Worm (Caenorhabditis elegans): Measurements from ENCODE around the gene qui-1.

ce11 chrIV:13601428-13601827 lies 39.8 kb downstream of the qui-1 start:
- no peak for TF ChIP-seq ceh-36 (tag; optimal IDR thresholded peaks at IDR 0.05)
- no peak for TF ChIP-seq ama-1 (optimal IDR thresholded peaks at IDR 0.05)
- TF ChIP-seq ceh-13 (GFP tag; optimal IDR thresholded peaks at IDR 0.05) = no peak
- no peak for TF ChIP-seq B0310.2 (tag; optimal IDR thresholded peaks at IDR 0.05)
- no peak for TF ChIP-seq scrt-1 (GFP tag; IDR thresholded peaks at IDR 0.05)
- TF ChIP-seq hmg-4 (GFP tag; optimal IDR thresholded peaks at IDR 0.05) = no peak
- TF ChIP-seq pes-1 (GFP tag; IDR thresholded peaks at IDR 0.05) = no peak
- TF ChIP-seq ets-7 (tag; optimal IDR thresholded peaks at IDR 0.05) = no peak
- TF ChIP-seq sea-1 (GFP tag; conservative IDR thresholded peaks at IDR 0.05) = no peak
